Worm (Caenorhabditis elegans) whole organism, L1 larva: ENCODE results near the gene F57G12.1.

Experiments used
- C34B4.2 ChIP-seq: sonication (generic microtip); optimal IDR thresholded peaks from 2 replicates; lab custom pipeline; 2017; ENCODE audit warnings: mild to moderate bottlenecking, missing genetic modification characterization, missing compliant biosample characterization
- F16B12.6 ChIP-seq: fragments of 150-350 bp; optimal IDR thresholded peaks from 2 replicates; lab custom pipeline; 2014; ENCODE audit warnings: missing biosample characterization, missing genetic modification characterization
- alr-1 ChIP-seq: fragments of 200-800 bp; sonication (Bioruptor generic); optimal IDR thresholded peaks from 2 replicates; lab custom pipeline; 2018; ENCODE audit warnings: borderline replicate concordance, mild to moderate bottlenecking, missing genetic modification characterization, missing compliant biosample characterization
- aly-2 ChIP-seq: fragments of 150-350 bp; optimal IDR thresholded peaks from 2 replicates; lab custom pipeline; 2014; ENCODE audit warnings: missing biosample characterization, missing genetic modification characterization
- ama-1 ChIP-seq: fragments of 150-350 bp; optimal IDR thresholded peaks from 2 replicates; lab custom pipeline; 2014
- ceh-8 ChIP-seq: fragments of 200-800 bp; sonication (Bioruptor generic); optimal IDR thresholded peaks from 2 replicates; lab custom pipeline; 2018; ENCODE audit warnings: mild to moderate bottlenecking, missing genetic modification characterization, moderate library complexity, missing compliant biosample characterization
- ceh-88 ChIP-seq: fragments of 200-800 bp; sonication (Bioruptor generic); IDR thresholded peaks from 2 replicates; pipeline ENCODE4 v1.3.6; 2022; ENCODE audit warnings: missing genetic modification characterization, missing compliant biosample characterization
- ceh-90 ChIP-seq: sonication (generic microtip); optimal IDR thresholded peaks from 2 replicates; lab custom pipeline; 2016; ENCODE audit warnings: missing genetic modification characterization, missing compliant biosample characterization
- ces-1 ChIP-seq: fragments of 150-350 bp; optimal IDR thresholded peaks from 2 replicates; lab custom pipeline; 2014; ENCODE audit warnings: missing biosample characterization, missing genetic modification reagents, missing genetic modification characterization
- efl-3 ChIP-seq: fragments of 200-800 bp; sonication (Bioruptor generic); optimal IDR thresholded peaks from 2 replicates; lab custom pipeline; 2018; ENCODE audit warnings: mild to moderate bottlenecking, missing genetic modification characterization, missing compliant biosample characterization
- egl-13 ChIP-seq: sonication (generic microtip); optimal IDR thresholded peaks from 2 replicates; lab custom pipeline; 2016; ENCODE audit warnings: missing genotype, missing genetic modification reagents, missing genetic modification characterization, missing compliant biosample characterization
- ets-5 ChIP-seq: fragments of 200-800 bp; sonication (Bioruptor generic); IDR thresholded peaks from 2 replicates; pipeline ENCODE4 v1.3.6; 2022; ENCODE audit warnings: missing genetic modification characterization, missing compliant biosample characterization
- fkh-10 ChIP-seq: sonication (generic microtip); optimal IDR thresholded peaks from 2 replicates; lab custom pipeline; 2017; ENCODE audit warnings: missing biosample characterization, missing genetic modification reagents, missing genetic modification characterization
- fos-1 ChIP-seq: fragments of 150-350 bp; optimal IDR thresholded peaks from 2 replicates; lab custom pipeline; 2014; ENCODE audit warnings: missing biosample characterization, missing genetic modification characterization
- grh-1 ChIP-seq: fragments of 200-800 bp; sonication (Bioruptor generic); IDR thresholded peaks from 2 replicates; pipeline ENCODE4 v1.3.6; 2022; ENCODE audit warnings: missing genetic modification reagents, missing genetic modification characterization, missing compliant biosample characterization
- hlh-17 ChIP-seq: fragments of 200-800 bp; sonication (Bioruptor generic); optimal IDR thresholded peaks from 2 replicates; lab custom pipeline; 2018; ENCODE audit warnings: missing genetic modification characterization, mild to moderate bottlenecking, missing compliant biosample characterization, moderate library complexity, borderline replicate concordance
- hlh-4 ChIP-seq: sonication (generic microtip); optimal IDR thresholded peaks from 2 replicates; lab custom pipeline; 2016; ENCODE audit warnings: mild to moderate bottlenecking, missing genetic modification characterization, missing compliant biosample characterization
- hpl-2 ChIP-seq: fragments of 150-350 bp; optimal IDR thresholded peaks from 2 replicates; lab custom pipeline; 2014; ENCODE audit warnings: missing biosample characterization, missing genetic modification reagents, missing genetic modification characterization
- isw-1 ChIP-seq: fragments of 200-800 bp; sonication (Bioruptor generic); IDR thresholded peaks from 2 replicates; pipeline ENCODE4 v1.3.6; 2022; ENCODE audit warnings: missing genetic modification characterization, missing compliant biosample characterization
- jun-1 ChIP-seq: fragments of 150-350 bp; optimal IDR thresholded peaks from 2 replicates; lab custom pipeline; 2014; ENCODE audit warnings: missing biosample characterization, missing genetic modification reagents, missing genetic modification characterization
- lin-15B ChIP-seq: fragments of 150-350 bp; sonication (generic microtip); optimal IDR thresholded peaks from 3 replicates; lab custom pipeline; 2014; ENCODE audit warnings: missing biosample characterization, missing genetic modification characterization
- lin-35 ChIP-seq, 2 experiments: fragments of 150-350 bp; optimal IDR thresholded peaks; 2 replicates each; lab custom pipeline; 2014; ENCODE audit warnings: missing biosample characterization in 2 of 2, missing genetic modification characterization in 2 of 2, missing genetic modification reagents in 2 of 2
- lir-3 ChIP-seq: sonication (generic microtip); optimal IDR thresholded peaks from 2 replicates; lab custom pipeline; 2016; ENCODE audit warnings: mild to moderate bottlenecking, missing genetic modification characterization, moderate library complexity, missing compliant biosample characterization; ENCODE audit not compliant: poor library complexity
- lsy-2 ChIP-seq, 2 experiments: fragments of 150-350 bp; optimal IDR thresholded peaks; 2 replicates each; lab custom pipeline; 2014; ENCODE audit warnings: missing biosample characterization in 2 of 2, missing genetic modification characterization in 2 of 2
- mab-9 ChIP-seq: fragments of 200-800 bp; sonication (Bioruptor generic); IDR thresholded peaks from 2 replicates; pipeline ENCODE4 v1.3.6; 2022; ENCODE audit warnings: missing genetic modification reagents, missing genetic modification characterization, missing compliant biosample characterization
- mdl-1 ChIP-seq, 2 experiments: fragments of 150-350 bp; optimal IDR thresholded peaks; 2 replicates each; lab custom pipeline; 2014 to 2017; ENCODE audit warnings: missing biosample characterization in 2 of 2, missing genetic modification characterization in 2 of 2, inconsistent platforms in 1 of 2
- nhr-20 ChIP-seq: sonication (generic microtip); optimal IDR thresholded peaks from 2 replicates; lab custom pipeline; 2016; ENCODE audit warnings: mild to moderate bottlenecking, missing genetic modification characterization, missing compliant biosample characterization
- nhr-237 ChIP-seq: fragments of 150-350 bp; optimal IDR thresholded peaks from 2 replicates; lab custom pipeline; 2014; ENCODE audit warnings: missing biosample characterization, missing genetic modification characterization
- nhr-71 ChIP-seq: sonication (generic microtip); optimal IDR thresholded peaks from 2 replicates; lab custom pipeline; 2016; ENCODE audit warnings: mild to moderate bottlenecking, missing genetic modification characterization, moderate library complexity, missing compliant biosample characterization
- nhr-76 ChIP-seq: sonication (generic microtip); optimal IDR thresholded peaks from 2 replicates; lab custom pipeline; 2017; ENCODE audit warnings: missing biosample characterization, missing genetic modification characterization
- nhr-77 ChIP-seq: fragments of 150-350 bp; optimal IDR thresholded peaks from 2 replicates; lab custom pipeline; 2014; ENCODE audit warnings: missing biosample characterization, missing genetic modification characterization
- nhr-84 ChIP-seq: sonication (generic microtip); optimal IDR thresholded peaks from 2 replicates; lab custom pipeline; 2017; ENCODE audit warnings: missing biosample characterization, missing genetic modification characterization
- nhr-85 ChIP-seq: sonication (generic microtip); peaks from one replicate; lab custom pipeline; 2016; ENCODE audit warnings: missing genetic modification characterization, inconsistent platforms, missing compliant biosample characterization
- nhr-90 ChIP-seq: sonication (generic microtip); optimal IDR thresholded peaks from 2 replicates; lab custom pipeline; 2016; ENCODE audit warnings: mild to moderate bottlenecking, missing genetic modification characterization, missing compliant biosample characterization; ENCODE audit not compliant: poor library complexity
- pax-3 ChIP-seq: fragments of 200-800 bp; sonication (Bioruptor generic); optimal IDR thresholded peaks from 2 replicates; lab custom pipeline; 2018; ENCODE audit warnings: mild to moderate bottlenecking, missing genetic modification characterization, moderate library complexity, missing compliant biosample characterization
- skn-1 ChIP-seq: fragments of 150-350 bp; optimal IDR thresholded peaks from 2 replicates; lab custom pipeline; 2014; ENCODE audit warnings: missing biosample characterization, missing genetic modification characterization
- snpc-4 ChIP-seq: fragments of 150-350 bp; optimal IDR thresholded peaks from 2 replicates; lab custom pipeline; 2014; ENCODE audit warnings: missing biosample characterization, missing genetic modification characterization
- swsn-7 ChIP-seq: sonication (generic microtip); optimal IDR thresholded peaks from 2 replicates; lab custom pipeline; 2016; ENCODE audit warnings: missing genetic modification characterization, missing compliant biosample characterization
- tbx-2 ChIP-seq: sonication (generic microtip); optimal IDR thresholded peaks from 2 replicates; lab custom pipeline; 2016; ENCODE audit warnings: missing genetic modification characterization, missing compliant biosample characterization
- tlp-1 ChIP-seq: fragments of 150-350 bp; optimal IDR thresholded peaks from 2 replicates; lab custom pipeline; 2014; ENCODE audit warnings: missing biosample characterization, missing genetic modification characterization
- unc-98 ChIP-seq: fragments of 200-800 bp; sonication (Bioruptor generic); IDR thresholded peaks from 2 replicates; pipeline ENCODE4 v1.3.6; 2022; ENCODE audit warnings: missing genetic modification characterization, missing compliant biosample characterization
- xbp-1 ChIP-seq: sonication (generic microtip); optimal IDR thresholded peaks from 2 replicates; lab custom pipeline; 2016; ENCODE audit warnings: missing genetic modification characterization, missing compliant biosample characterization
- zag-1 ChIP-seq: fragments of 150-350 bp; optimal IDR thresholded peaks from 2 replicates; lab custom pipeline; 2014; ENCODE audit warnings: missing biosample characterization, missing genetic modification characterization
- ztf-11 ChIP-seq, 2 experiments: sonication (generic microtip); optimal IDR thresholded peaks; 2 replicates each; lab custom pipeline; 2016 to 2017; ENCODE audit warnings: missing genetic modification characterization in 2 of 2, missing biosample characterization in 1 of 2, missing compliant biosample characterization in 1 of 2
- ztf-4 ChIP-seq: fragments of 150-350 bp; optimal IDR thresholded peaks from 2 replicates; lab custom pipeline; 2014; ENCODE audit warnings: missing biosample characterization, missing genetic modification characterization

F57G12.1 gene

DNA sequence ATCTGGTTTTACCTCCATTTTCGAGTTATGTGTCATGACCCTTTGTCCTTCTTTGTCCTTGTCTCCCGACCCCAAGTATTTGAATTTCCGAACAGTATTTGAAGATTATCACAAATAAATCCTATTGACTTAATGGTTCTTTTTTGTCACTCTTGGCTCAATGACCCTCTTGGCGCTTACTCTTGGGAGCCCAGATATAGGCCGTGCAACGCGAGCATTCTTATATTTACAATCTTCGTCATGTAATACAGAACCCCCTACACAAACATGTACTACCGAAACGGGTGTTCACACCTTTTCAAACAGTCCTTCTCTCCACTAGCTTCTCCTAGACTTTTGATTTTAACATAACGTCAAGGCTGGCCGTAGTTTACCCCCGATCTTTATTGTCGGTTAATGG is 27.8 kb downstream of the F57G12.1 start, which contains the start of gene M153.5:
Gene M153.5, plus strand, starts transcription at position 301 of the 400 bp plus-strand sequence.
- TF ChIP-seq fos-1 (no peak), ztf-11 (tag; optimal IDR thresholded peaks at IDR 0.05; lab: Kevin White, UChicago) (no peak), nhr-71 (tag; lab: Kevin White, UChicago) (no peak), alr-1 (no peak), nhr-20 (no peak), unc-98 (GFP tag; lab: Robert Waterston, UW) (no peak), ztf-4 (tag; lab: Kevin White, UChicago) (no peak), ama-1 (no peak), nhr-90 (tag; lab: Kevin White, UChicago) (no peak), lsy-2 (tag; optimal IDR thresholded peaks at IDR 0.05; lab: Kevin White, UChicago) (no peak)

- TF ChIP-seq hpl-2 (GFP tag; lab: Kevin White, UChicago) (no peak), pax-3 (tag; lab: Kevin White, UChicago) (no peak), ceh-88 (GFP tag; lab: Robert Waterston, UW) (no peak)
These were observed 28.9 kb downstream of the F57G12.1 start, which contains the start of gene M153.3 for ce11 chrX:12142569-12142968. TSS of gene M153.3 (plus strand) at chrX:12142869.

DNA sequence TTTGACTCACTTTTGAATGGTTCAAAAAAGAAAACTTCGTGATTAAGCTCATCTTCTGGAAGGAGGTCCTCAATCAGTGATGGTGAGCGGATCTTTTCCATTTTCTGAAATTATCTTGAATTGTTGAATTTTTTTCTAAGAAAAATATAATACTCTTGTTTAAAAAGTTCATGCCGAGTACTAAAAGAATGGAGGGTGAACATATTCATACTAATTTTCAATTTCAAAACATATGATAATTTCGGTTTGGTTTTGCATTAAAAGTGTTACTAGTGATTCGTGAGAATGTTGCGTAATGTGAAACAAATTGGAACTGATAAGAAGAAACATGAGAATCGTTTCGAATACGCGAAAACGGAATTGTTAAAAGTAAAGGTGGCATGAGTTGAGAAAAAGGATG is 30.4 kb downstream of the F57G12.1 start, which contains the start of gene lyst-1:
Gene lyst-1, minus strand, starts transcription at position 101 of the 400 bp plus-strand sequence.
- TF ChIP-seq lir-3 (tag; lab: Kevin White, UChicago) = no peak
- TF ChIP-seq ceh-8 (GFP tag; lab: Kevin White, UChicago) = no peak
- TF ChIP-seq jun-1 (tag; lab: Kevin White, UChicago) = no peak
- TF ChIP-seq ces-1 = no peak
- TF ChIP-seq C34B4.2 (tag; lab: Kevin White, UChicago) = no peak
- TF ChIP-seq lin-15B = no peak
- no peak for TF ChIP-seq fos-1
- TF ChIP-seq ceh-88 (GFP tag; lab: Robert Waterston, UW) = no peak
- no peak for TF ChIP-seq aly-2
- no peak for TF ChIP-seq ztf-4 (tag; lab: Kevin White, UChicago)
- no peak for TF ChIP-seq lin-35 (GFP tag; optimal IDR thresholded peaks at IDR 0.05; lab: Kevin White, UChicago)

ce11 chrX:12125308-12125707 is 46.2 kb downstream of the F57G12.1 start, which contains the start of gene lgc-18:
TSS of gene lgc-18 (plus strand) at chrX:12125608.
- TF ChIP-seq ceh-88 (GFP tag; lab: Robert Waterston, UW) = no peak
- TF ChIP-seq fkh-10 (GFP tag; lab: Kevin White, UChicago) = no peak
- TF ChIP-seq swsn-7 (tag; lab: Kevin White, UChicago) = no peak
- TF ChIP-seq xbp-1 (tag; lab: Kevin White, UChicago) = no peak
- TF ChIP-seq ztf-11 (tag; optimal IDR thresholded peaks at IDR 0.05; lab: Kevin White, UChicago) = no peak
- no peak for TF ChIP-seq ets-5
- TF ChIP-seq efl-3 (GFP tag; lab: Kevin White, UChicago) = no peak
- TF ChIP-seq nhr-71 (tag; lab: Kevin White, UChicago) = no peak
- TF ChIP-seq nhr-77 = no peak
- TF ChIP-seq tlp-1 (tag; lab: Kevin White, UChicago) = no peak
- no peak for TF ChIP-seq nhr-237 (tag; lab: Kevin White, UChicago)
- no peak for TF ChIP-seq F16B12.6 (tag; lab: Kevin White, UChicago)
- no peak for TF ChIP-seq alr-1
- no peak for TF ChIP-seq fos-1
- no peak for TF ChIP-seq ceh-8 (GFP tag; lab: Kevin White, UChicago)
- no peak for TF ChIP-seq hlh-4 (tag; lab: Kevin White, UChicago)
- TF ChIP-seq mab-9 (GFP tag; lab: Robert Waterston, UW) = no peak
- no peak for TF ChIP-seq isw-1 (GFP tag; lab: Robert Waterston, UW)
- no peak for TF ChIP-seq mdl-1 (tag; optimal IDR thresholded peaks at IDR 0.05; lab: Kevin White, UChicago)
- TF ChIP-seq C34B4.2 (tag; lab: Kevin White, UChicago) = no peak
- TF ChIP-seq, all 84 proteins: peak for 0

- no peak for TF ChIP-seq hlh-17 (GFP tag; lab: Kevin White, UChicago)
- no peak for TF ChIP-seq nhr-237 (tag; lab: Kevin White, UChicago)
- TF ChIP-seq nhr-84 (tag; lab: Kevin White, UChicago) = no peak
- TF ChIP-seq egl-13 (tag; lab: Kevin White, UChicago) = no peak
- TF ChIP-seq zag-1 (tag; lab: Kevin White, UChicago) = no peak
- no peak for TF ChIP-seq grh-1 (GFP tag; lab: Robert Waterston, UW)
- no peak for TF ChIP-seq tbx-2
- TF ChIP-seq skn-1 (tag; lab: Kevin White, UChicago) = no peak
- TF ChIP-seq snpc-4 (tag; lab: Kevin White, UChicago) = no peak
- TF ChIP-seq aly-2 = no peak
- TF ChIP-seq ceh-90 = no peak
- no peak for TF ChIP-seq nhr-76 (tag; lab: Kevin White, UChicago)
- TF ChIP-seq fkh-10 (GFP tag; lab: Kevin White, UChicago) = no peak
- no peak for TF ChIP-seq nhr-85 (tag; lab: Kevin White, UChicago)
- TF ChIP-seq, all 84 proteins: peak for 0
These were observed 48.3 kb downstream of the F57G12.1 start, which contains the start of gene T01H10.11 for ce11 chrX:12123152-12123551. TSS of gene T01H10.11 (plus strand) at chrX:12123452.
